Worm (Caenorhabditis elegans) whole organism, L3 larva: ENCODE measurements around the gene C09G9.3.

ENCODE experiments used
- R02D3.7 ChIP-seq: fragments of 150-350 bp; optimal IDR thresholded peaks from 2 replicates; lab custom pipeline; 2014; ENCODE audit warnings: missing biosample characterization, missing genetic modification characterization
- ZK546.5 ChIP-seq: sonication (generic microtip); optimal IDR thresholded peaks from 2 replicates; lab custom pipeline; 2017; ENCODE audit warnings: missing biosample characterization, missing genetic modification characterization
- aly-2 ChIP-seq: fragments of 150-350 bp; optimal IDR thresholded peaks from 2 replicates; lab custom pipeline; 2014; ENCODE audit warnings: missing biosample characterization, missing genetic modification characterization
- ama-1 ChIP-seq: fragments of 150-350 bp; optimal IDR thresholded peaks from 2 replicates; lab custom pipeline; 2018
- ceh-16 ChIP-seq: sonication (generic microtip); optimal IDR thresholded peaks from 2 replicates; lab custom pipeline; 2017; ENCODE audit warnings: missing biosample characterization, missing genetic modification characterization
- ceh-28 ChIP-seq: fragments of 150-350 bp; optimal IDR thresholded peaks from 2 replicates; lab custom pipeline; 2014; ENCODE audit warnings: missing biosample characterization, missing genetic modification reagents, missing genetic modification characterization
- daf-12 ChIP-seq: fragments of 150-350 bp; optimal IDR thresholded peaks from 2 replicates; lab custom pipeline; 2014; ENCODE audit warnings: missing biosample characterization, missing genetic modification reagents, missing genetic modification characterization
- elt-2 ChIP-seq: sonication (generic microtip); optimal IDR thresholded peaks from 2 replicates; lab custom pipeline; 2016; ENCODE audit warnings: missing genetic modification reagents, mild to moderate bottlenecking, missing genetic modification characterization, missing compliant biosample characterization
- elt-3 ChIP-seq, 3 experiments: fragments of 150-350 bp in 1 of 3; sonication (generic microtip) in 2 of 3; optimal IDR thresholded peaks; 2 replicates in 2 of 3; 4 replicates in 1 of 3; lab custom pipeline; 2014 to 2017; ENCODE audit warnings: missing biosample characterization in 3 of 3, missing genetic modification characterization in 3 of 3
- eor-1 ChIP-seq, 2 experiments: fragments of 150-350 bp; optimal IDR thresholded peaks; 2 replicates each; lab custom pipeline; 2014 to 2018; ENCODE audit warnings: missing biosample characterization in 2 of 2, missing genetic modification characterization in 2 of 2
- fkh-10 ChIP-seq: sonication (generic microtip); optimal IDR thresholded peaks from 2 replicates; lab custom pipeline; 2017; ENCODE audit warnings: missing biosample characterization, missing genetic modification reagents, missing genetic modification characterization
- fkh-2 ChIP-seq: fragments of 150-350 bp; optimal IDR thresholded peaks from 2 replicates; lab custom pipeline; 2014; ENCODE audit warnings: missing biosample characterization, missing genetic modification reagents, missing genetic modification characterization
- fos-1 ChIP-seq: fragments of 150-350 bp; optimal IDR thresholded peaks from 2 replicates; lab custom pipeline; 2014; ENCODE audit warnings: missing biosample characterization, missing genetic modification characterization
- hmg-11 ChIP-seq: sonication (generic microtip); optimal IDR thresholded peaks from 2 replicates; lab custom pipeline; 2016; ENCODE audit warnings: missing genetic modification characterization, missing compliant biosample characterization
- lin-15B ChIP-seq: fragments of 150-350 bp; optimal IDR thresholded peaks from 2 replicates; lab custom pipeline; 2014; ENCODE audit warnings: missing biosample characterization, missing genetic modification characterization
- lin-39 ChIP-seq: fragments of 150-350 bp; optimal IDR thresholded peaks from 2 replicates; lab custom pipeline; 2018; ENCODE audit warnings: missing biosample characterization, missing genetic modification reagents, missing genetic modification characterization
- lsy-12 ChIP-seq: sonication (generic microtip); optimal IDR thresholded peaks from 2 replicates; lab custom pipeline; 2016; ENCODE audit warnings: mild to moderate bottlenecking, missing genetic modification characterization, missing compliant biosample characterization
- mdl-1 ChIP-seq: fragments of 150-350 bp; optimal IDR thresholded peaks from 2 replicates; lab custom pipeline; 2014; ENCODE audit warnings: missing biosample characterization, missing genetic modification characterization
- mml-1 ChIP-seq: fragments of 150-350 bp; sonication (generic microtip); optimal IDR thresholded peaks from 3 replicates; lab custom pipeline; 2014; ENCODE audit warnings: missing biosample characterization, missing genetic modification characterization
- nhr-11 ChIP-seq: fragments of 150-350 bp; optimal IDR thresholded peaks from 2 replicates; lab custom pipeline; 2014; ENCODE audit warnings: missing biosample characterization, missing genetic modification characterization
- nhr-12 ChIP-seq: fragments of 150-350 bp; optimal IDR thresholded peaks from 2 replicates; lab custom pipeline; 2014; ENCODE audit warnings: missing biosample characterization, missing genetic modification characterization
- nhr-23 ChIP-seq: fragments of 150-350 bp; optimal IDR thresholded peaks from 2 replicates; lab custom pipeline; 2014; ENCODE audit warnings: missing biosample characterization, missing genetic modification reagents, missing genetic modification characterization
- nhr-237 ChIP-seq: fragments of 150-350 bp; optimal IDR thresholded peaks from 2 replicates; lab custom pipeline; 2014; ENCODE audit warnings: missing biosample characterization, missing genetic modification characterization
- nhr-25 ChIP-seq: sonication (generic microtip); optimal IDR thresholded peaks from 2 replicates; lab custom pipeline; 2017; ENCODE audit warnings: missing biosample characterization, missing genetic modification characterization
- nhr-28 ChIP-seq: fragments of 150-350 bp; optimal IDR thresholded peaks from 2 replicates; lab custom pipeline; 2014; ENCODE audit warnings: missing biosample characterization, missing genetic modification characterization
- nhr-43 ChIP-seq: sonication (generic microtip); optimal IDR thresholded peaks from 2 replicates; lab custom pipeline; 2016; ENCODE audit warnings: mild to moderate bottlenecking, missing genetic modification characterization, missing compliant biosample characterization; ENCODE audit not compliant: poor library complexity, severe bottlenecking
- nhr-67 ChIP-seq: fragments of 150-350 bp; optimal IDR thresholded peaks from 2 replicates; lab custom pipeline; 2014; ENCODE audit warnings: missing biosample characterization, missing genetic modification characterization
- nhr-77 ChIP-seq: fragments of 150-350 bp; optimal IDR thresholded peaks from 2 replicates; lab custom pipeline; 2014; ENCODE audit warnings: missing biosample characterization, missing genetic modification characterization
- pha-4 ChIP-seq: fragments of 150-350 bp; optimal IDR thresholded peaks from 2 replicates; lab custom pipeline; 2014; ENCODE audit warnings: missing biosample characterization, missing genetic modification reagents, missing genetic modification characterization
- pqm-1 ChIP-seq: fragments of 150-350 bp; optimal IDR thresholded peaks from 2 replicates; lab custom pipeline; 2017; ENCODE audit warnings: missing biosample characterization, missing genetic modification characterization, inconsistent platforms
- sea-2 ChIP-seq: fragments of 150-350 bp; sonication (generic microtip); optimal IDR thresholded peaks from 4 replicates; lab custom pipeline; 2014; ENCODE audit warnings: missing biosample characterization, missing genetic modification reagents, missing genetic modification characterization
- skn-1 ChIP-seq: fragments of 150-350 bp; optimal IDR thresholded peaks from 2 replicates; lab custom pipeline; 2014; ENCODE audit warnings: missing biosample characterization, missing genetic modification characterization
- unc-39 ChIP-seq: sonication (generic microtip); optimal IDR thresholded peaks from 4 replicates; lab custom pipeline; 2017; ENCODE audit warnings: missing biosample characterization, missing genetic modification characterization
- zag-1 ChIP-seq: fragments of 150-350 bp; optimal IDR thresholded peaks from 2 replicates; lab custom pipeline; 2014; ENCODE audit warnings: missing biosample characterization, missing genetic modification characterization

The C09G9.3 gene

ce11 chrIV:8916010-8916409, 43.2 kb upstream of the C09G9.3 start, which contains the start of gene C27B7.9:
C27B7.9 (minus strand) TSS chrIV:8916110.
- TF ChIP-seq lsy-12 (tag; lab: Kevin White, UChicago) (no peak), fos-1 (tag; lab: Kevin White, UChicago) (no peak), nhr-28 (no peak), nhr-25 (tag; lab: Kevin White, UChicago) (no peak), ama-1 (lab: Kevin White, UChicago) (no peak), lin-39 (tag; lab: Kevin White, UChicago) (no peak), nhr-237 (tag; lab: Kevin White, UChicago) (no peak), nhr-77 (tag; lab: Kevin White, UChicago) (no peak), eor-1 (tag; optimal IDR thresholded peaks at IDR 0.05; lab: Kevin White, UChicago) (no peak), ceh-28 (tag; lab: Kevin White, UChicago) (no peak)

- TF ChIP-seq nhr-23 (tag; lab: Kevin White, UChicago) = no peak
- TF ChIP-seq elt-2 (tag; lab: Kevin White, UChicago) = no peak
- TF ChIP-seq nhr-43 (tag; lab: Kevin White, UChicago) = no peak
- TF ChIP-seq zag-1 (tag; lab: Kevin White, UChicago) = no peak
- TF ChIP-seq hmg-11 = no peak
- no peak for TF ChIP-seq nhr-11
- TF ChIP-seq R02D3.7 = no peak
- TF ChIP-seq mdl-1 (tag; lab: Kevin White, UChicago) = no peak
- TF ChIP-seq nhr-28 = no peak
- TF ChIP-seq ZK546.5 (tag; lab: Kevin White, UChicago) = no peak
- TF ChIP-seq ceh-16 = no peak
Measured at ce11 chrIV:8914187-8914586, 41.3 kb upstream of the C09G9.3 start.

DNA sequence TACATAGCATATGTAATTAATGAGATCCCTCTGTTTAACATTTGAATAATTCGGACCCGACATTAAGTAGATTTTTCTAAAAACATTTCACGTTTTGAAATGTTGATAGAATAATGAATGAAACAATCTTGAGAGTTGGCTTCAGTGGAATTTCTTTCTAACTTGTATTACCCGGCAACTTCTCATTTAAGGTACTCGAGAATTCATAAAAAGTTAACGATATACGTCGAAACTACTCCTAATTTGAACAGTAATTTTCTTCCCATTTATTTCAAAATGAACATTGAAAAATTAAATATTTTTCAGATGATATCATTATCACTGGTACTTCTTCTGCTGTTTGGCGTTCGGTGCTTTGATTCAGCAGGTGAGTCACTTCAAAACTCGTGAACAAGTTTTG, 33.9 kb upstream of the C09G9.3 start, which contains the start of gene C27B7.7:
TSS of gene C27B7.7 (plus strand) at position 301 of the 400 bp plus-strand sequence.
- TF ChIP-seq pha-4 (tag; lab: Kevin White, UChicago) (no peak), skn-1 (tag; lab: Kevin White, UChicago) (no peak), ZK546.5 (tag; lab: Kevin White, UChicago) (no peak), nhr-23 (tag; lab: Kevin White, UChicago) (no peak), ceh-28 (tag; lab: Kevin White, UChicago) (no peak), nhr-77 (tag; lab: Kevin White, UChicago) (no peak), aly-2 (tag; lab: Kevin White, UChicago) (no peak), lin-15B (tag; lab: Kevin White, UChicago) (no peak), nhr-12 (tag; lab: Kevin White, UChicago) (no peak), lin-39 (tag; lab: Kevin White, UChicago) (no peak), elt-3 (tag; optimal IDR thresholded peaks at IDR 0.05; lab: Kevin White, UChicago) (no peak), nhr-28 (no peak), sea-2 (GFP tag; lab: Kevin White, UChicago) (no peak), R02D3.7 (no peak), fkh-10 (GFP tag; lab: Kevin White, UChicago) (no peak)

DNA sequence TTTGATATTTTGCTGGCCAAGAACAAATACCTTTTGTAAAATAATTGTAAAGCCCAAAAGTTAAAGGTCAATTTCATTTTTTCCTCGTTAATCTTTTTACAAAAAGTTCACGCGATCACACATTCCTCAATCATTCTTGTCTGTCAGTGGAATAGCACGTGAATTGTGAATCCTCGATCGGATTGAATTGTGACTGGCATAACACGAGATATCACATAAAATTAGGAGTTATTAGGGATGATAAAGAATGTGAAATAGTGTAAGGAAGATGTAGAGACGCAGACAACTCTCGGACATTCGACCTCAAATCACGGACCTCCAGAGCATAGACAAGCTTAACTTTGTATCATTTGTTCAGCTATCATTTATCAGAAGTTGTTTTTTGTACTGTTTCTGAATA, 33.3 kb upstream of the C09G9.3 start, which contains the start of gene C27B7.6:
TSS of gene C27B7.6 (minus strand) at position 182 of the 400 bp plus-strand sequence.
- TF ChIP-seq nhr-67 = no peak
- TF ChIP-seq daf-12 (tag; lab: Kevin White, UChicago) = no peak
- no peak for TF ChIP-seq unc-39
- TF ChIP-seq fos-1 (tag; lab: Kevin White, UChicago) = no peak
- TF ChIP-seq fkh-10 (GFP tag; lab: Kevin White, UChicago) = no peak
- TF ChIP-seq hmg-11 = no peak
- no peak for TF ChIP-seq nhr-23 (tag; lab: Kevin White, UChicago)
- TF ChIP-seq pqm-1 (tag; lab: Kevin White, UChicago) = no peak
- no peak for TF ChIP-seq fkh-2 (tag; lab: Kevin White, UChicago)

- no peak for TF ChIP-seq nhr-77 (tag; lab: Kevin White, UChicago)
- no peak for TF ChIP-seq mml-1 (tag; lab: Kevin White, UChicago)
- no peak for TF ChIP-seq elt-3 (tag; optimal IDR thresholded peaks at IDR 0.05; lab: Kevin White, UChicago)
- TF ChIP-seq elt-2 (tag; lab: Kevin White, UChicago) = peak; percentile 12
Measured at ce11 chrIV:8901346-8901745, 28.5 kb upstream of the C09G9.3 start, which contains the start of gene C27B7.5. C27B7.5 (plus strand) TSS chrIV:8901646.
